Worm (Caenorhabditis elegans) whole organism, L1 larva: ENCODE measurements around the gene cutl-3.

Experiments
- C16A3.4 ChIP-seq: fragments of 150-350 bp; optimal IDR thresholded peaks from 2 replicates; lab custom pipeline; 2014; ENCODE audit warnings: missing biosample characterization, missing genetic modification characterization
- C34B4.2 ChIP-seq: sonication (generic microtip); optimal IDR thresholded peaks from 2 replicates; lab custom pipeline; 2017; ENCODE audit warnings: mild to moderate bottlenecking, missing genetic modification characterization, missing compliant biosample characterization
- F16B12.6 ChIP-seq: fragments of 150-350 bp; optimal IDR thresholded peaks from 2 replicates; lab custom pipeline; 2014; ENCODE audit warnings: missing biosample characterization, missing genetic modification characterization
- Y116A8C.19 ChIP-seq: sonication (generic microtip); optimal IDR thresholded peaks from 2 replicates; lab custom pipeline; 2016; ENCODE audit warnings: missing compliant biosample characterization, missing genetic modification characterization, borderline replicate concordance
- aha-1 ChIP-seq: fragments of 150-350 bp; optimal IDR thresholded peaks from 2 replicates; lab custom pipeline; 2014; ENCODE audit warnings: missing biosample characterization, missing genetic modification characterization
- aly-2 ChIP-seq: fragments of 150-350 bp; optimal IDR thresholded peaks from 2 replicates; lab custom pipeline; 2014; ENCODE audit warnings: missing biosample characterization, missing genetic modification characterization
- ama-1 ChIP-seq: fragments of 150-350 bp; optimal IDR thresholded peaks from 2 replicates; lab custom pipeline; 2014
- ceh-8 ChIP-seq: fragments of 200-800 bp; sonication (Bioruptor generic); optimal IDR thresholded peaks from 2 replicates; lab custom pipeline; 2018; ENCODE audit warnings: mild to moderate bottlenecking, missing genetic modification characterization, moderate library complexity, missing compliant biosample characterization
- ceh-88 ChIP-seq: fragments of 200-800 bp; sonication (Bioruptor generic); IDR thresholded peaks from 2 replicates; pipeline ENCODE4 v1.3.6; 2022; ENCODE audit warnings: missing genetic modification characterization, missing compliant biosample characterization
- ces-1 ChIP-seq: fragments of 150-350 bp; optimal IDR thresholded peaks from 2 replicates; lab custom pipeline; 2014; ENCODE audit warnings: missing biosample characterization, missing genetic modification reagents, missing genetic modification characterization
- efl-1 ChIP-seq, 4 experiments: fragments of 150-350 bp; optimal IDR thresholded peaks in 3 of 4; peaks in 1 of 4; 1 replicate in 1 of 4; 2 replicates in 3 of 4; lab custom pipeline; 2014; ENCODE audit warnings: missing biosample characterization in 2 of 4, missing genetic modification characterization in 2 of 4, missing genetic modification reagents in 2 of 4
- efl-3 ChIP-seq: fragments of 200-800 bp; sonication (Bioruptor generic); optimal IDR thresholded peaks from 2 replicates; lab custom pipeline; 2018; ENCODE audit warnings: mild to moderate bottlenecking, missing genetic modification characterization, missing compliant biosample characterization
- egl-13 ChIP-seq: sonication (generic microtip); optimal IDR thresholded peaks from 2 replicates; lab custom pipeline; 2016; ENCODE audit warnings: missing genotype, missing genetic modification reagents, missing genetic modification characterization, missing compliant biosample characterization
- egl-27 ChIP-seq, 2 experiments: fragments of 150-350 bp in 1 of 2; sonication (generic microtip); optimal IDR thresholded peaks; 3 replicates each; lab custom pipeline; 2017 to 2018; ENCODE audit warnings: missing biosample characterization in 2 of 2, missing genetic modification characterization in 2 of 2, missing genetic modification reagents in 2 of 2
- ets-5 ChIP-seq: fragments of 200-800 bp; sonication (Bioruptor generic); IDR thresholded peaks from 2 replicates; pipeline ENCODE4 v1.3.6; 2022; ENCODE audit warnings: missing genetic modification characterization, missing compliant biosample characterization
- fkh-10 ChIP-seq: sonication (generic microtip); optimal IDR thresholded peaks from 2 replicates; lab custom pipeline; 2017; ENCODE audit warnings: missing biosample characterization, missing genetic modification reagents, missing genetic modification characterization
- fkh-4 ChIP-seq: sonication (generic microtip); optimal IDR thresholded peaks from 2 replicates; lab custom pipeline; 2016; ENCODE audit warnings: missing compliant biosample characterization, missing genetic modification characterization, borderline replicate concordance
- fkh-8 ChIP-seq: sonication (generic microtip); optimal IDR thresholded peaks from 2 replicates; lab custom pipeline; 2016; ENCODE audit warnings: mild to moderate bottlenecking, missing genetic modification characterization, missing compliant biosample characterization
- grh-1 ChIP-seq: fragments of 200-800 bp; sonication (Bioruptor generic); IDR thresholded peaks from 2 replicates; pipeline ENCODE4 v1.3.6; 2022; ENCODE audit warnings: missing genetic modification reagents, missing genetic modification characterization, missing compliant biosample characterization
- hlh-4 ChIP-seq: sonication (generic microtip); optimal IDR thresholded peaks from 2 replicates; lab custom pipeline; 2016; ENCODE audit warnings: mild to moderate bottlenecking, missing genetic modification characterization, missing compliant biosample characterization
- isw-1 ChIP-seq: fragments of 200-800 bp; sonication (Bioruptor generic); IDR thresholded peaks from 2 replicates; pipeline ENCODE4 v1.3.6; 2022; ENCODE audit warnings: missing genetic modification characterization, missing compliant biosample characterization
- jun-1 ChIP-seq: fragments of 150-350 bp; optimal IDR thresholded peaks from 2 replicates; lab custom pipeline; 2014; ENCODE audit warnings: missing biosample characterization, missing genetic modification reagents, missing genetic modification characterization
- lin-14 ChIP-seq: fragments of 200-800 bp; sonication (Bioruptor generic); optimal IDR thresholded peaks from 2 replicates; lab custom pipeline; 2018; ENCODE audit warnings: mild to moderate bottlenecking, missing genetic modification characterization, moderate library complexity, missing compliant biosample characterization
- lin-35 ChIP-seq, 2 experiments: fragments of 150-350 bp; optimal IDR thresholded peaks; 2 replicates each; lab custom pipeline; 2014; ENCODE audit warnings: missing biosample characterization in 2 of 2, missing genetic modification characterization in 2 of 2, missing genetic modification reagents in 2 of 2
- lin-39 ChIP-seq: fragments of 150-350 bp; optimal IDR thresholded peaks from 2 replicates; lab custom pipeline; 2014; ENCODE audit warnings: missing biosample characterization, missing genetic modification reagents, missing genetic modification characterization
- mab-9 ChIP-seq: fragments of 200-800 bp; sonication (Bioruptor generic); IDR thresholded peaks from 2 replicates; pipeline ENCODE4 v1.3.6; 2022; ENCODE audit warnings: missing genetic modification reagents, missing genetic modification characterization, missing compliant biosample characterization
- mdl-1 ChIP-seq, 2 experiments: fragments of 150-350 bp; optimal IDR thresholded peaks; 2 replicates each; lab custom pipeline; 2014 to 2017; ENCODE audit warnings: missing biosample characterization in 2 of 2, missing genetic modification characterization in 2 of 2, inconsistent platforms in 1 of 2
- mef-2 ChIP-seq: fragments of 150-350 bp; optimal IDR thresholded peaks from 2 replicates; lab custom pipeline; 2014; ENCODE audit warnings: missing biosample characterization, missing genetic modification characterization
- nhr-11 ChIP-seq: fragments of 150-350 bp; optimal IDR thresholded peaks from 2 replicates; lab custom pipeline; 2014; ENCODE audit warnings: missing biosample characterization, missing genetic modification characterization
- nhr-19 ChIP-seq: fragments of 200-800 bp; sonication (Bioruptor generic); conservative IDR thresholded peaks from 2 replicates; pipeline ENCODE4 v1.3.6; 2022; ENCODE audit warnings: missing genetic modification characterization, missing compliant biosample characterization
- nhr-237 ChIP-seq: fragments of 150-350 bp; optimal IDR thresholded peaks from 2 replicates; lab custom pipeline; 2014; ENCODE audit warnings: missing biosample characterization, missing genetic modification characterization
- nhr-47 ChIP-seq: sonication (generic microtip); optimal IDR thresholded peaks from 2 replicates; lab custom pipeline; 2016; ENCODE audit warnings: mild to moderate bottlenecking, missing genetic modification characterization, moderate library complexity, missing compliant biosample characterization
- nhr-76 ChIP-seq: sonication (generic microtip); optimal IDR thresholded peaks from 2 replicates; lab custom pipeline; 2017; ENCODE audit warnings: missing biosample characterization, missing genetic modification characterization
- nhr-77 ChIP-seq: fragments of 150-350 bp; optimal IDR thresholded peaks from 2 replicates; lab custom pipeline; 2014; ENCODE audit warnings: missing biosample characterization, missing genetic modification characterization
- nhr-84 ChIP-seq: sonication (generic microtip); optimal IDR thresholded peaks from 2 replicates; lab custom pipeline; 2017; ENCODE audit warnings: missing biosample characterization, missing genetic modification characterization
- nhr-85 ChIP-seq: sonication (generic microtip); peaks from one replicate; lab custom pipeline; 2016; ENCODE audit warnings: missing genetic modification characterization, inconsistent platforms, missing compliant biosample characterization
- nhr-90 ChIP-seq: sonication (generic microtip); optimal IDR thresholded peaks from 2 replicates; lab custom pipeline; 2016; ENCODE audit warnings: mild to moderate bottlenecking, missing genetic modification characterization, missing compliant biosample characterization; ENCODE audit not compliant: poor library complexity
- pag-3 ChIP-seq: sonication (generic microtip); optimal IDR thresholded peaks from 2 replicates; lab custom pipeline; 2017; ENCODE audit warnings: missing genetic modification characterization, mild to moderate bottlenecking, missing compliant biosample characterization, antibody characterized with exemption, borderline replicate concordance; ENCODE audit not compliant: insufficient read depth
- pax-3 ChIP-seq: fragments of 200-800 bp; sonication (Bioruptor generic); optimal IDR thresholded peaks from 2 replicates; lab custom pipeline; 2018; ENCODE audit warnings: mild to moderate bottlenecking, missing genetic modification characterization, moderate library complexity, missing compliant biosample characterization
- skn-1 ChIP-seq: fragments of 150-350 bp; optimal IDR thresholded peaks from 2 replicates; lab custom pipeline; 2014; ENCODE audit warnings: missing biosample characterization, missing genetic modification characterization
- snpc-4 ChIP-seq: fragments of 150-350 bp; optimal IDR thresholded peaks from 2 replicates; lab custom pipeline; 2014; ENCODE audit warnings: missing biosample characterization, missing genetic modification characterization
- sptf-1 ChIP-seq: fragments of 150-350 bp; optimal IDR thresholded peaks from 2 replicates; lab custom pipeline; 2014; ENCODE audit warnings: missing biosample characterization, missing genetic modification characterization
- sup-37 ChIP-seq: fragments of 200-800 bp; sonication (Bioruptor generic); optimal IDR thresholded peaks from 2 replicates; lab custom pipeline; 2018; ENCODE audit warnings: mild to moderate bottlenecking, missing genetic modification characterization, missing compliant biosample characterization
- swsn-7 ChIP-seq: sonication (generic microtip); optimal IDR thresholded peaks from 2 replicates; lab custom pipeline; 2016; ENCODE audit warnings: missing genetic modification characterization, missing compliant biosample characterization
- unc-130 ChIP-seq: fragments of 150-350 bp; optimal IDR thresholded peaks from 2 replicates; lab custom pipeline; 2017; ENCODE audit warnings: missing biosample characterization, missing genetic modification characterization, inconsistent platforms
- unc-30 ChIP-seq: sonication (generic microtip); optimal IDR thresholded peaks from 2 replicates; lab custom pipeline; 2017; ENCODE audit warnings: missing biosample characterization, missing genetic modification characterization
- unc-86 ChIP-seq: sonication (generic microtip); optimal IDR thresholded peaks from 2 replicates; lab custom pipeline; 2016; ENCODE audit warnings: missing genetic modification characterization, missing compliant biosample characterization
- xbp-1 ChIP-seq: sonication (generic microtip); optimal IDR thresholded peaks from 2 replicates; lab custom pipeline; 2016; ENCODE audit warnings: missing genetic modification characterization, missing compliant biosample characterization
- zag-1 ChIP-seq: fragments of 150-350 bp; optimal IDR thresholded peaks from 2 replicates; lab custom pipeline; 2014; ENCODE audit warnings: missing biosample characterization, missing genetic modification characterization
- ztf-11 ChIP-seq, 2 experiments: sonication (generic microtip); optimal IDR thresholded peaks; 2 replicates each; lab custom pipeline; 2016 to 2017; ENCODE audit warnings: missing genetic modification characterization in 2 of 2, missing biosample characterization in 1 of 2, missing compliant biosample characterization in 1 of 2
- ztf-4 ChIP-seq: fragments of 150-350 bp; optimal IDR thresholded peaks from 2 replicates; lab custom pipeline; 2014; ENCODE audit warnings: missing biosample characterization, missing genetic modification characterization

cutl-3 gene

DNA sequence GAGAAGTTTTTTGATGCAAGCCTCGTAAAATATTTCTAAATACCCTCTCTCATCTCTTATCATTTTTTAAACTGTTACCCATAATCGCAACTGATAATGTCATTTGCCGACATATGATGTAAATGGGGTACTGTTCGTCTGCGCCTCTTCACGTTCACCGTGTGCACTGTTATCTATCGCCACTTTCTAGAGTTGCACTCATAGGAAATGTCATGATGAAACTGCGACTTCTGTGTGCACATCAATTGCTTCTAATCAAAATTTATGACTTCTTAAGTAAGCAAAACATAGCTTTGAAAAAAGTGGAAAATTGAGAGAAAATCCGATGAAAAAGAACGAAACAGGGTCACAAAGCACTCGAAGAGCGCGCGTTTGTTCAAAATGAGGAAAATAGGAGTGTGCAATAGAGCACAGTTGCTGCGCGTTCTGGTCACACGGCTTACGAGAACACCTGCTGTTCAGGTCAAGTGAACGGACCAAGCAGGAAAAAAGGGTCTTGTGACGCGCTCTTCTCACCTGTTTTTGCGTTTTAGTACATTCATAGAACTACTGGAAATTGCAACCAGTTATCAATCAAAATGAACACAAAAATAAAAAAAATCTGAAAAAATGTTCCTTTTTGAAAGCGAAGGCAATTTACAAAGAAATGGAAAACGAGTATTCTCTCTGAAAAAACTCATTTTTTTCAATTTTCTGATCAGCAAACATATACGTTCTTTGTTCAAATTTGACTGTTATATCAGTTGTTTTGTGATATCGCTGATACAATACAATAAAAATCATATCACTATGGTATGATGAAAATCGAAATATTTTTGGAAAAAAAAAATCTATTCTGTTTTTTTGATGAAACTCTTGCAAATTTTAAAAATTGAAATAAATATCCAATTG, 52.3 kb downstream of the cutl-3 start (continued):
- TF ChIP-seq unc-86 (tag; lab: Kevin White, UChicago) (no peak), sptf-1 (tag; lab: Kevin White, UChicago) (no peak), grh-1 (GFP tag; lab: Robert Waterston, UW) (no peak), C16A3.4 (tag; lab: Kevin White, UChicago) (peak; percentile 28), jun-1 (no peak), egl-13 (tag; lab: Kevin White, UChicago) (no peak), lin-35 (GFP tag; optimal IDR thresholded peaks at IDR 0.05; lab: Kevin White, UChicago) (peak; percentile 3 to 41), swsn-7 (no peak), xbp-1 (tag; lab: Kevin White, UChicago) (no peak), skn-1 (tag; lab: Kevin White, UChicago) (peak; percentile 20), nhr-85 (no peak), nhr-90 (tag; lab: Kevin White, UChicago) (peak; percentile 59), mab-9 (GFP tag; lab: Robert Waterston, UW) (no peak), ama-1 (lab: Kevin White, UChicago) (no peak), ztf-4 (no peak), ceh-88 (GFP tag; lab: Robert Waterston, UW) (no peak), pax-3 (tag; lab: Kevin White, UChicago) (no peak), efl-3 (GFP tag; lab: Kevin White, UChicago) (no peak), fkh-8 (no peak), aha-1 (tag; lab: Kevin White, UChicago) (no peak), pag-3 (tag; lab: Kevin White, UChicago) (no peak), nhr-77 (tag; lab: Kevin White, UChicago) (peak; percentile 40), unc-130 (tag; lab: Kevin White, UChicago) (no peak), hlh-4 (no peak), aly-2 (no peak), nhr-47 (tag; lab: Kevin White, UChicago) (no peak), lin-14 (GFP tag; lab: Kevin White, UChicago) (peak; percentile 84), nhr-84 (tag; lab: Kevin White, UChicago) (no peak), unc-30 (tag; lab: Kevin White, UChicago) (no peak), snpc-4 (tag; lab: Kevin White, UChicago) (peak; percentile 1), egl-27 (tag; optimal IDR thresholded peaks at IDR 0.05; lab: Kevin White, UChicago) (no peak), nhr-11 (no peak), ces-1 (GFP tag; lab: Kevin White, UChicago) (no peak), efl-1 (optimal IDR thresholded peaks at IDR 0.05; lab: Kevin White, UChicago) (peak in 1 of 2 experiments; percentile 9), efl-1 (GFP tag; optimal IDR thresholded peaks at IDR 0.05 in 1 of 2; lab: Kevin White, UChicago) (peak; percentile 6 to 91), ceh-8 (GFP tag; lab: Kevin White, UChicago) (no peak), F16B12.6 (tag; lab: Kevin White, UChicago) (no peak), mef-2 (no peak), fkh-10 (GFP tag; lab: Kevin White, UChicago) (no peak), nhr-76 (tag; lab: Kevin White, UChicago) (no peak), nhr-237 (tag; lab: Kevin White, UChicago) (no peak), sup-37 (no peak), mdl-1 (tag; optimal IDR thresholded peaks at IDR 0.05; lab: Kevin White, UChicago) (no peak), zag-1 (tag; lab: Kevin White, UChicago) (no peak), Y116A8C.19 (tag; lab: Kevin White, UChicago) (no peak), ets-5 (GFP tag; lab: Robert Waterston, UW) (no peak), fkh-4 (tag; lab: Kevin White, UChicago) (no peak), lin-39 (tag; lab: Kevin White, UChicago) (no peak), C34B4.2 (no peak), nhr-19 (0 out of 2 replicates have a peak, but pooled peaks have one; percentile 3), ztf-11 (tag; optimal IDR thresholded peaks at IDR 0.05; lab: Kevin White, UChicago) (no peak), isw-1 (GFP tag; lab: Robert Waterston, UW) (no peak)
